Fruit fly (Drosophila melanogaster): ENCODE measurements around the gene CG44215.

Gene CG44215

dm6 chr3R:14154341-14154740 lies at the start of gene CG44215:
TSS of gene CG44215 (minus strand) at chr3R:14154441.
- no peak for TF ChIP-seq bab1 (GFP tag; optimal IDR thresholded peaks at IDR 0.05)
- TF ChIP-seq pad (GFP tag; optimal IDR thresholded peaks at IDR 0.05), result no peak
- TF ChIP-seq toe (GFP tag; optimal IDR thresholded peaks at IDR 0.05), result no peak
- no peak for TF ChIP-seq CG5204 (GFP tag; optimal IDR thresholded peaks at IDR 0.05)
- no peak for TF ChIP-seq Clk (GFP tag; optimal IDR thresholded peaks at IDR 0.05)
- TF ChIP-seq CG7101 (tag; optimal IDR thresholded peaks at IDR 0.05), result no peak
- TF ChIP-seq ovo (GFP tag; optimal IDR thresholded peaks at IDR 0.05), result no peak
- no peak for TF ChIP-seq CG1620 (GFP tag; optimal IDR thresholded peaks at IDR 0.05)
- TF ChIP-seq CG11617 (GFP tag; optimal IDR thresholded peaks at IDR 0.05), result no peak
- no peak for TF ChIP-seq Mnt (GFP tag; optimal IDR thresholded peaks at IDR 0.05)
- TF ChIP-seq CG12768 (GFP tag; optimal IDR thresholded peaks at IDR 0.05), result no peak
- TF ChIP-seq CG7045 (GFP tag; optimal IDR thresholded peaks at IDR 0.05), result no peak
- TF ChIP-seq Crg-1 (GFP tag; optimal IDR thresholded peaks at IDR 0.05), result no peak
- no peak for TF ChIP-seq cic (GFP tag; optimal IDR thresholded peaks at IDR 0.05)
- TF ChIP-seq CG33017 (tag; optimal IDR thresholded peaks at IDR 0.05), result no peak
- no peak for TF ChIP-seq cnc (optimal IDR thresholded peaks at IDR 0.05)
- TF ChIP-seq kay (GFP tag; ENCODE audit: borderline replicate concordance), result no peak
- no peak for TF ChIP-seq CG14711 (tag; optimal IDR thresholded peaks at IDR 0.05)

- no peak for TF ChIP-seq kay (GFP tag; ENCODE audit: borderline replicate concordance)
- TF ChIP-seq Mnt (GFP tag; optimal IDR thresholded peaks at IDR 0.05), result no peak
- no peak for TF ChIP-seq CG5204 (GFP tag; optimal IDR thresholded peaks at IDR 0.05)
- no peak for TF ChIP-seq Clk (GFP tag; optimal IDR thresholded peaks at IDR 0.05)
- TF ChIP-seq cic (GFP tag; optimal IDR thresholded peaks at IDR 0.05), result no peak
- no peak for TF ChIP-seq tj (GFP tag; optimal IDR thresholded peaks at IDR 0.05)
- no peak for TF ChIP-seq Crg-1 (GFP tag; optimal IDR thresholded peaks at IDR 0.05)
- TF ChIP-seq CG12768 (GFP tag; optimal IDR thresholded peaks at IDR 0.05), result no peak
- no peak for TF ChIP-seq cnc (optimal IDR thresholded peaks at IDR 0.05)
Measured at dm6 chr3R:14162176-14162759, 8.0 kb upstream of the CG44215 start, which contains the start of gene CG3199. TSS of gene CG3199 (plus strand) at chr3R:14162709.

dm6 chr3R:14160178-14160577 lies 5.9 kb upstream of the CG44215 start, which contains the start of gene CG31327:
TSS of gene CG31327 (minus strand) at chr3R:14160278.
- TF ChIP-seq CG11617 (GFP tag; optimal IDR thresholded peaks at IDR 0.05) (no peak), Crg-1 (GFP tag; optimal IDR thresholded peaks at IDR 0.05) (no peak), CG12768 (GFP tag; optimal IDR thresholded peaks at IDR 0.05) (no peak), cic (GFP tag; optimal IDR thresholded peaks at IDR 0.05) (no peak), CG33017 (tag; optimal IDR thresholded peaks at IDR 0.05) (no peak), CG5204 (GFP tag; optimal IDR thresholded peaks at IDR 0.05) (no peak), pad (GFP tag; optimal IDR thresholded peaks at IDR 0.05) (no peak), bab1 (GFP tag; optimal IDR thresholded peaks at IDR 0.05) (no peak), tj (GFP tag; optimal IDR thresholded peaks at IDR 0.05) (no peak), Hr96 (GFP tag; optimal IDR thresholded peaks at IDR 0.05) (no peak)

dm6 chr3R:14157331-14157730 lies 3.1 kb upstream of the CG44215 start, which contains the start of gene CG31533:
TSS of gene CG31533 (minus strand) at chr3R:14157431.
- no peak for TF ChIP-seq toe (GFP tag; optimal IDR thresholded peaks at IDR 0.05)
- TF ChIP-seq CG1620 (GFP tag; optimal IDR thresholded peaks at IDR 0.05), result no peak

- TF ChIP-seq CG12768 (GFP tag; optimal IDR thresholded peaks at IDR 0.05) (no peak), CG5204 (GFP tag; optimal IDR thresholded peaks at IDR 0.05) (no peak), Mnt (GFP tag; optimal IDR thresholded peaks at IDR 0.05) (no peak), Clk (GFP tag; optimal IDR thresholded peaks at IDR 0.05) (no peak), tj (GFP tag; optimal IDR thresholded peaks at IDR 0.05) (no peak), CG11617 (GFP tag; optimal IDR thresholded peaks at IDR 0.05) (no peak), cic (GFP tag; optimal IDR thresholded peaks at IDR 0.05) (no peak), Hr96 (GFP tag; optimal IDR thresholded peaks at IDR 0.05) (no peak), bab1 (GFP tag; optimal IDR thresholded peaks at IDR 0.05) (no peak)
Measured at dm6 chr3R:14153729-14154128, 512 bp downstream of the CG44215 start, which contains the start of gene Recs1. TSS of gene Recs1 (minus strand) at chr3R:14153829.

dm6 chr3R:14152550-14152949 lies 1.7 kb downstream of the CG44215 start, which contains the start of gene CG42500:
TSS of gene CG42500 (minus strand) at chr3R:14152650.
- TF ChIP-seq CG7045 (GFP tag; optimal IDR thresholded peaks at IDR 0.05) (no peak), cnc (optimal IDR thresholded peaks at IDR 0.05) (no peak), bab1 (GFP tag; optimal IDR thresholded peaks at IDR 0.05) (no peak), ovo (GFP tag; optimal IDR thresholded peaks at IDR 0.05) (no peak), CG12768 (GFP tag; optimal IDR thresholded peaks at IDR 0.05) (no peak), kay (GFP tag; ENCODE audit: borderline replicate concordance) (no peak), Hr96 (GFP tag; optimal IDR thresholded peaks at IDR 0.05) (no peak), CG11617 (GFP tag; optimal IDR thresholded peaks at IDR 0.05) (no peak), CG1620 (GFP tag; optimal IDR thresholded peaks at IDR 0.05) (no peak), CG33017 (tag; optimal IDR thresholded peaks at IDR 0.05) (no peak), Clk (GFP tag; optimal IDR thresholded peaks at IDR 0.05) (no peak), CG14711 (tag; optimal IDR thresholded peaks at IDR 0.05) (no peak), Mnt (GFP tag; optimal IDR thresholded peaks at IDR 0.05) (no peak), CG7101 (tag; optimal IDR thresholded peaks at IDR 0.05) (no peak), pad (GFP tag; optimal IDR thresholded peaks at IDR 0.05) (no peak), cic (GFP tag; optimal IDR thresholded peaks at IDR 0.05) (no peak), CG5204 (GFP tag; optimal IDR thresholded peaks at IDR 0.05) (no peak), toe (GFP tag; optimal IDR thresholded peaks at IDR 0.05) (no peak), Crg-1 (GFP tag; optimal IDR thresholded peaks at IDR 0.05) (no peak)

Data from whole organism, adult.